Fruit fly (Drosophila melanogaster) whole organism, embryonic: ENCODE data around the gene Gdi.

Experiments
- CG10209 ChIP-seq: fragments of 200-800 bp; sonication (Bioruptor generic); optimal IDR thresholded peaks from 3 replicates; lab custom pipeline; 2017; ENCODE audit warnings: missing biosample characterization, mild to moderate bottlenecking, missing genetic modification characterization, missing genetic modification reagents
- CG11247 ChIP-seq: fragments of 200-800 bp; sonication (Bioruptor generic); IDR thresholded peaks from 2 replicates; pipeline ENCODE4 v1.3.6; 2022; ENCODE audit warnings: missing biosample characterization, missing genetic modification characterization
- CG11723 ChIP-seq: fragments of 200-800 bp; sonication (Bioruptor generic); optimal IDR thresholded peaks from 2 replicates; lab custom pipeline; 2017; ENCODE audit warnings: missing biosample characterization, mild to moderate bottlenecking, missing genetic modification characterization
- CG12071 ChIP-seq: fragments of 200-800 bp; sonication (Bioruptor generic); optimal IDR thresholded peaks from 3 replicates; lab custom pipeline; 2018; ENCODE audit warnings: missing biosample characterization, mild to moderate bottlenecking, missing genetic modification characterization
- CG13775 ChIP-seq: fragments of 200-800 bp; sonication (Bioruptor generic); optimal IDR thresholded peaks from 3 replicates; lab custom pipeline; 2017; ENCODE audit warnings: missing biosample characterization, mild to moderate bottlenecking, missing genetic modification characterization
- CG14050 ChIP-seq: fragments of 200-800 bp; sonication (Bioruptor generic); IDR thresholded peaks from 3 replicates; pipeline ENCODE4 v1.3.6; 2022; ENCODE audit warnings: missing biosample characterization, missing genetic modification characterization
- CG16863 ChIP-seq: fragments of 200-800 bp; sonication (Bioruptor generic); optimal IDR thresholded peaks from 3 replicates; lab custom pipeline; 2016; ENCODE audit warnings: missing biosample characterization, missing genetic modification characterization
- CG18476 ChIP-seq: fragments of 200-800 bp; sonication (Bioruptor generic); optimal IDR thresholded peaks from 2 replicates; lab custom pipeline; 2016; ENCODE audit warnings: missing biosample characterization, mild to moderate bottlenecking, missing genetic modification characterization
- CG2120 ChIP-seq: fragments of 200-800 bp; sonication (Bioruptor generic); optimal IDR thresholded peaks from 3 replicates; lab custom pipeline; 2016; ENCODE audit warnings: missing biosample characterization, missing genetic modification characterization
- CG30431 ChIP-seq: fragments of 200-800 bp; sonication (Bioruptor generic); optimal IDR thresholded peaks from 2 replicates; lab custom pipeline; 2017; ENCODE audit warnings: missing biosample characterization, missing genetic modification characterization
- CG33557 ChIP-seq: fragments of 200-800 bp; sonication (Bioruptor generic); optimal IDR thresholded peaks from 2 replicates; lab custom pipeline; 2019; ENCODE audit warnings: missing biosample characterization, mild to moderate bottlenecking, missing genetic modification characterization, moderate library complexity
- CG3726 ChIP-seq: fragments of 200-800 bp; sonication (Bioruptor generic); IDR thresholded peaks from 3 replicates; pipeline ENCODE4, ENCODE4 v1.3.6; 2022; ENCODE audit warnings: missing biosample characterization, missing genetic modification characterization
- CG5953 ChIP-seq: fragments of 200-800 bp; sonication (Bioruptor generic); IDR thresholded peaks from 2 replicates; pipeline ENCODE4 v1.3.6; 2022; ENCODE audit warnings: missing biosample characterization, missing genetic modification characterization
- CG6254 ChIP-seq: fragments of 200-800 bp; sonication (Bioruptor generic); optimal IDR thresholded peaks from 3 replicates; lab custom pipeline; 2017; ENCODE audit warnings: mild to moderate bottlenecking, missing biosample characterization, missing genetic modification reagents, missing genetic modification characterization
- CG6854 ChIP-seq: fragments of 200-800 bp; sonication (Bioruptor generic); optimal IDR thresholded peaks from 3 replicates; lab custom pipeline; 2017; ENCODE audit warnings: missing biosample characterization, mild to moderate bottlenecking, missing genetic modification characterization
- CG7372 ChIP-seq: fragments of 200-800 bp; sonication (Bioruptor generic); IDR thresholded peaks from 2 replicates; pipeline ENCODE4 v1.3.6; 2022; ENCODE audit warnings: missing biosample characterization, missing genetic modification characterization
- CG8089 ChIP-seq: fragments of 200-800 bp; sonication (Bioruptor generic); optimal IDR thresholded peaks from 3 replicates; lab custom pipeline; 2016; ENCODE audit warnings: missing biosample characterization, missing genetic modification characterization
- CG9609 ChIP-seq: fragments of 200-800 bp; sonication (Bioruptor generic); optimal IDR thresholded peaks from 3 replicates; lab custom pipeline; 2016; ENCODE audit warnings: missing biosample characterization, missing genetic modification characterization
- CHES-1-like ChIP-seq: fragments of 200-800 bp; sonication (Bioruptor generic); optimal IDR thresholded peaks from 2 replicates; lab custom pipeline; 2016; ENCODE audit warnings: missing biosample characterization, missing genetic modification characterization
- Chrac-16 ChIP-seq: fragments of 200-800 bp; sonication (Bioruptor generic); optimal IDR thresholded peaks from 3 replicates; lab custom pipeline; 2016; ENCODE audit warnings: missing biosample characterization, missing genetic modification characterization
- Dip3 ChIP-seq: fragments of 200-800 bp; sonication (Bioruptor generic); optimal IDR thresholded peaks from 3 replicates; lab custom pipeline; 2016; ENCODE audit warnings: missing biosample characterization, missing genetic modification characterization
- Doc3 ChIP-seq: fragments of 200-800 bp; sonication (Bioruptor generic); IDR thresholded peaks from 3 replicates; pipeline ENCODE4 v1.3.6; 2022; ENCODE audit warnings: missing biosample characterization, missing genetic modification characterization; ENCODE audit not compliant: partially characterized antibody
- E2f1 ChIP-seq: fragments of 200-800 bp; sonication (Bioruptor generic); IDR thresholded peaks from 2 replicates; pipeline ENCODE4 v1.3.6; 2022; ENCODE audit warnings: missing biosample characterization, missing genetic modification characterization
- Gug ChIP-seq: fragments of 200-800 bp; sonication (Bioruptor generic); IDR thresholded peaks from 4 replicates; pipeline ENCODE4 v1.3.6; 2022; ENCODE audit warnings: missing biosample characterization, missing genetic modification characterization
- Hmr ChIP-seq: fragments of 200-800 bp; sonication (Bioruptor generic); optimal IDR thresholded peaks from 3 replicates; lab custom pipeline; 2017; ENCODE audit warnings: mild to moderate bottlenecking, missing biosample characterization, missing genetic modification reagents, missing genetic modification characterization
- NC2β ChIP-seq: fragments of 200-800 bp; sonication (Bioruptor generic); optimal IDR thresholded peaks from 2 replicates; lab custom pipeline; 2016; ENCODE audit warnings: missing biosample characterization, missing genetic modification characterization
- NfI ChIP-seq: fragments of 200-800 bp; sonication (Bioruptor generic); optimal IDR thresholded peaks from 3 replicates; lab custom pipeline; 2018; ENCODE audit warnings: missing biosample characterization, mild to moderate bottlenecking, missing genetic modification characterization, moderate library complexity
- PHDP ChIP-seq: fragments of 200-800 bp; sonication (Bioruptor generic); optimal IDR thresholded peaks from 3 replicates; lab custom pipeline; 2018; ENCODE audit warnings: missing biosample characterization, mild to moderate bottlenecking, missing genetic modification characterization, moderate library complexity
- Tbp ChIP-seq: fragments of >200 bp; optimal IDR thresholded peaks from 2 replicates; lab custom pipeline; 2018; ENCODE audit warnings: missing biosample characterization, missing genetic modification characterization
- aop ChIP-seq: fragments of 200-800 bp; sonication (Bioruptor generic); IDR thresholded peaks from 2 replicates; pipeline ENCODE4 v1.3.6; 2022; ENCODE audit warnings: missing biosample characterization, missing genetic modification characterization
- bab2 ChIP-seq: fragments of 200-800 bp; sonication (Bioruptor generic); optimal IDR thresholded peaks from 2 replicates; lab custom pipeline; 2016; ENCODE audit warnings: missing biosample characterization, missing genetic modification characterization
- br ChIP-seq: fragments of >200 bp; optimal IDR thresholded peaks from 2 replicates; lab custom pipeline; 2017
- caup ChIP-seq: fragments of 200-800 bp; sonication (Bioruptor generic); optimal IDR thresholded peaks from 3 replicates; lab custom pipeline; 2017; ENCODE audit warnings: missing biosample characterization, mild to moderate bottlenecking, missing genetic modification characterization, moderate library complexity; ENCODE audit not compliant: severe bottlenecking
- chinmo ChIP-seq: fragments of 200-800 bp; sonication (Bioruptor generic); IDR thresholded peaks from 4 replicates; pipeline ENCODE4 v1.3.6; 2022; ENCODE audit warnings: missing biosample characterization, missing genetic modification characterization; ENCODE audit not compliant: partially characterized antibody
- croc ChIP-seq: fragments of 200-800 bp; sonication (Bioruptor generic); conservative IDR thresholded peaks from 3 replicates; pipeline ENCODE4 v1.3.6; 2022; ENCODE audit warnings: missing biosample characterization, missing genetic modification characterization
- dan ChIP-seq: fragments of 200-800 bp; sonication (Bioruptor generic); IDR thresholded peaks from 2 replicates; pipeline ENCODE4 v1.3.6; 2022; ENCODE audit warnings: missing biosample characterization, missing genetic modification characterization
- eyg ChIP-seq: fragments of 200-800 bp; sonication (Bioruptor generic); optimal IDR thresholded peaks from 3 replicates; lab custom pipeline; 2016; ENCODE audit warnings: missing biosample characterization, missing genetic modification characterization
- fd64A ChIP-seq: fragments of 200-800 bp; sonication (Bioruptor generic); optimal IDR thresholded peaks from 3 replicates; lab custom pipeline; 2018; ENCODE audit warnings: missing biosample characterization, mild to moderate bottlenecking, missing genetic modification characterization
- hbn ChIP-seq: fragments of 200-800 bp; sonication (Bioruptor generic); IDR thresholded peaks from 2 replicates; pipeline ENCODE4 v1.3.6; 2022; ENCODE audit warnings: missing biosample characterization, missing genetic modification characterization; ENCODE audit not compliant: partially characterized antibody
- hth ChIP-seq: fragments of >200 bp; optimal IDR thresholded peaks from 2 replicates; lab custom pipeline; 2017; ENCODE audit warnings: inconsistent platforms
- knrl ChIP-seq: fragments of 200-800 bp; sonication (Bioruptor generic); IDR thresholded peaks from 3 replicates; pipeline ENCODE4 v1.3.6; 2022; ENCODE audit warnings: missing biosample characterization, missing genetic modification characterization; ENCODE audit not compliant: partially characterized antibody
- nerfin-2 ChIP-seq: fragments of 200-800 bp; sonication (Bioruptor generic); IDR thresholded peaks from 2 replicates; pipeline ENCODE4 v1.3.6; 2022; ENCODE audit warnings: missing biosample characterization, missing genetic modification characterization; ENCODE audit not compliant: partially characterized antibody
- pfk ChIP-seq: fragments of 200-800 bp; sonication (Bioruptor generic); optimal IDR thresholded peaks from 2 replicates; lab custom pipeline; 2018; ENCODE audit warnings: missing biosample characterization, mild to moderate bottlenecking, missing genetic modification characterization, moderate library complexity
- pzg ChIP-seq: fragments of 200-800 bp; sonication (Bioruptor generic); optimal IDR thresholded peaks from 3 replicates; lab custom pipeline; 2018; ENCODE audit warnings: missing biosample characterization, mild to moderate bottlenecking, missing genetic modification characterization, moderate library complexity
- sc ChIP-seq, 3 experiments: fragments of >200 bp in 2 of 3; fragments of 200-800 bp in 1 of 3; sonication (Bioruptor generic) in 1 of 3; optimal IDR thresholded peaks; 2 replicates in 2 of 3; 3 replicates in 1 of 3; lab custom pipeline; 2017; ENCODE audit warnings: mild to moderate bottlenecking in 1 of 3, missing biosample characterization in 1 of 3, missing genetic modification characterization in 1 of 3, missing genetic modification reagents in 1 of 3
- scrt ChIP-seq: fragments of 200-800 bp; sonication (Bioruptor generic); optimal IDR thresholded peaks from 2 replicates; lab custom pipeline; 2018; ENCODE audit warnings: missing biosample characterization, mild to moderate bottlenecking, missing genetic modification characterization, moderate library complexity
- sima ChIP-seq: fragments of 200-800 bp; sonication (Bioruptor generic); optimal IDR thresholded peaks from 2 replicates; lab custom pipeline; 2016; ENCODE audit warnings: missing biosample characterization, missing genetic modification characterization
- sqz ChIP-seq: fragments of 200-800 bp; sonication (Bioruptor generic); optimal IDR thresholded peaks from 3 replicates; lab custom pipeline; 2018; ENCODE audit warnings: missing biosample characterization, mild to moderate bottlenecking, missing genetic modification characterization
- stwl ChIP-seq: fragments of 200-800 bp; sonication (Bioruptor generic); optimal IDR thresholded peaks from 3 replicates; lab custom pipeline; 2018; ENCODE audit warnings: missing biosample characterization, mild to moderate bottlenecking, missing genetic modification characterization, moderate library complexity

The Gdi gene

dm6 chr2L:9496378-9497284 is 2.0 kb upstream of the Gdi start (continued):
- TF ChIP-seq sc (optimal IDR thresholded peaks at IDR 0.05; lab: Kevin White, UChicago) (no peak), sc (GFP tag; optimal IDR thresholded peaks at IDR 0.05; lab: Kevin White, UChicago) (no peak), CG18476 (peak; percentile 10), CG16863 (GFP tag; lab: Kevin White, UChicago) (no peak), E2f1 (GFP tag; lab: Robert Waterston, UW) (no peak), fd64A (GFP tag; lab: Kevin White, UChicago) (no peak), CG30431 (GFP tag; lab: Kevin White, UChicago) (no peak), CG7372 (GFP tag; lab: Robert Waterston, UW) (no peak), bab2 (GFP tag; lab: Kevin White, UChicago) (no peak), CG9609 (GFP tag; lab: Kevin White, UChicago) (no peak), Tbp (GFP tag; lab: Kevin White, UChicago) (no peak), CG11723 (no peak), nerfin-2 (GFP tag; lab: Robert Waterston, UW) (no peak), scrt (GFP tag; lab: Kevin White, UChicago) (no peak), CG2120 (no peak), croc (no peak), CG14050 (GFP tag; lab: Robert Waterston, UW) (no peak), pzg (GFP tag; lab: Kevin White, UChicago) (no peak), knrl (GFP tag; lab: Robert Waterston, UW) (no peak), eyg (GFP tag; lab: Kevin White, UChicago) (no peak), Chrac-16 (no peak), br (lab: Kevin White, UChicago) (no peak), chinmo (GFP tag; lab: Robert Waterston, UW) (peak; percentile 97), aop (GFP tag; lab: Robert Waterston, UW) (no peak), CG13775 (GFP tag; lab: Kevin White, UChicago) (peak; percentile 6), sima (GFP tag; lab: Kevin White, UChicago) (no peak), stwl (tag; lab: Kevin White, UChicago) (no peak), Dip3 (GFP tag; lab: Kevin White, UChicago) (no peak), CG11247 (GFP tag; lab: Robert Waterston, UW) (no peak), NfI (GFP tag; lab: Kevin White, UChicago) (no peak), CG12071 (GFP tag; lab: Kevin White, UChicago) (no peak), CG5953 (GFP tag; lab: Robert Waterston, UW) (no peak), CHES-1-like (no peak), Hmr (GFP tag; lab: Kevin White, UChicago) (no peak), CG6254 (GFP tag; lab: Kevin White, UChicago) (peak; percentile 9), Gug (GFP tag; lab: Robert Waterston, UW) (no peak; the same call in 3 of the 4 replicates), PHDP (tag; lab: Kevin White, UChicago) (no peak), Doc3 (GFP tag; lab: Robert Waterston, UW) (no peak), CG3726 (GFP tag; lab: Robert Waterston, UW) (no peak), CG6854 (GFP tag; lab: Kevin White, UChicago) (no peak), hth (no peak), CG10209 (GFP tag; lab: Kevin White, UChicago) (no peak), CG8089 (GFP tag; lab: Kevin White, UChicago) (no peak), caup (no peak), hbn (GFP tag; lab: Robert Waterston, UW) (no peak), dan (GFP tag; lab: Robert Waterston, UW) (no peak), CG33557 (GFP tag; lab: Kevin White, UChicago) (no peak), pfk (GFP tag; lab: Kevin White, UChicago) (no peak), sqz (GFP tag; lab: Kevin White, UChicago) (peak; percentile 47), NC2β (GFP tag; lab: Kevin White, UChicago) (no peak)
